Worm (Caenorhabditis elegans): ENCODE measurements around the gene C07D10.1.

- no peak for TF ChIP-seq tbx-7 (tag; optimal IDR thresholded peaks at IDR 0.05)
- TF ChIP-seq K02D7.2 (tag; optimal IDR thresholded peaks at IDR 0.05) = no peak
These were observed 9.4 kb downstream of the C07D10.1 start, which contains the start of gene srd-55 for ce11 chrII:7408192-7408591.

All from whole organism, late embryonic.